Fruit fly (Drosophila melanogaster): Measurements from ENCODE around the gene CG31200.

CG31200 gene

DNA sequence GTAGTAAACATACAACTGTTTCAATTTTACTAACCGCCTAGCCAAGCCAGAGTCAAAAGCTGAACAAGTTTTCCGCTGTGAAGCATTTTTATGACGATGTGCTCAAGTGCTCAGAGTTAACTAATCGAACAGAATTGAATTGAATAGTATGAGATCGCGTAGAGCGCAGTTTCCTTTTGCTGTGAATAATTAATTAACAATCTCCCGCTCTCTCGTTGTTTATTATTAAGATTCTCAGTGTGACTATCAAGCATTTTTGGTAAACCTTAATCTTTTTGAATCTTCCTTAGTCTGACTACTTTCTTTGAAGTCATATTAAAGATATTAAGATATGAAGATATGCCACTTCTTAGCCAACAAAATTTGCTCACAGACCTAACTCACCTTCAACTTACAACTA, at the start of gene CG31200:
Gene CG31200 (minus strand): TSS at position 101 of the 400 bp plus-strand sequence.
- TF ChIP-seq achi (GFP tag; optimal IDR thresholded peaks at IDR 0.05): no peak
- no peak for TF ChIP-seq esn (GFP tag; optimal IDR thresholded peaks at IDR 0.05)
- TF ChIP-seq Smox (GFP tag; optimal IDR thresholded peaks at IDR 0.05): no peak
- no peak for TF ChIP-seq eg (GFP tag; IDR thresholded peaks at IDR 0.05)
- no peak for TF ChIP-seq CG10631 (GFP tag; optimal IDR thresholded peaks at IDR 0.05)
- no peak for TF ChIP-seq dac (GFP tag; optimal IDR thresholded peaks at IDR 0.05)

DNA sequence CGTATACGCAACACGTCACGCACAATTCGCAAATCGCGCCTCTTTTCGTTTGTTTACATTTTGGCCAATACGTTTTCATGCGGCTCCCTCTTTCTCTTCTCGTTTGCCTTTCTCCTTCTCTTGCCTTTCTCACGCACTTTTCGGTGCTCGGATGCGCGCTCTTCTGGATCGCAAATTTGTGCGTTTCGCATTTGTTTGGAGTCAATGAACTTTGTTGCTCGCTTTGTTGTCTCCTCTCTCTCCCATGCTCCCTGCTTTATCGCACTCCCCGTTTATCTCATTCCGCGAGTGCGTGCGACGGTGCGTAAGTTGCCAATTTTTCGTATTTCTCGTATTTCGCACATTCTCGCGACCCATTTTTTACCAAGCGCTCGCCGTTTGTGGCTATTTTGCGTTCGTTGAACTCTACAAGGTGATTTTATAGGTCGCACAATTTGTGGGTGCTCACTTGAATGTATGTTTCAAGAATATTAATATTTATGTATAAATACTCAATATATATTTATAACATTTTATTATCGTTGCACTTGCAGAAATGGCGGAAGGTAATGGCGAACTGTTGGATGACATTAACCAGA, 46.2 kb upstream of the CG31200 start:
- TF ChIP-seq vri (GFP tag; optimal IDR thresholded peaks at IDR 0.05) (no peak), svp (GFP tag) (peak; percentile 57), CG8632 (GFP tag; optimal IDR thresholded peaks at IDR 0.05) (no peak), Lpt (GFP tag; optimal IDR thresholded peaks at IDR 0.05) (no peak), fkh (GFP tag; optimal IDR thresholded peaks at IDR 0.05) (no peak), CG6163 (GFP tag; IDR thresholded peaks at IDR 0.05) (0 out of 3 replicates have a peak, but pooled peaks have one; percentile 29), OdsH (GFP tag; optimal IDR thresholded peaks at IDR 0.05) (no peak), Hr4 (GFP tag; optimal IDR thresholded peaks at IDR 0.05) (no peak), CG3919 (GFP tag; optimal IDR thresholded peaks at IDR 0.05) (no peak), CG34406 (GFP tag; optimal IDR thresholded peaks at IDR 0.05) (no peak), topi (GFP tag; optimal IDR thresholded peaks at IDR 0.05) (no peak), Eip78C (GFP tag) (no peak), Sox14 (GFP tag; optimal IDR thresholded peaks at IDR 0.05) (no peak), Smox (GFP tag; optimal IDR thresholded peaks at IDR 0.05) (no peak), eg (GFP tag; IDR thresholded peaks at IDR 0.05) (no peak)

DNA sequence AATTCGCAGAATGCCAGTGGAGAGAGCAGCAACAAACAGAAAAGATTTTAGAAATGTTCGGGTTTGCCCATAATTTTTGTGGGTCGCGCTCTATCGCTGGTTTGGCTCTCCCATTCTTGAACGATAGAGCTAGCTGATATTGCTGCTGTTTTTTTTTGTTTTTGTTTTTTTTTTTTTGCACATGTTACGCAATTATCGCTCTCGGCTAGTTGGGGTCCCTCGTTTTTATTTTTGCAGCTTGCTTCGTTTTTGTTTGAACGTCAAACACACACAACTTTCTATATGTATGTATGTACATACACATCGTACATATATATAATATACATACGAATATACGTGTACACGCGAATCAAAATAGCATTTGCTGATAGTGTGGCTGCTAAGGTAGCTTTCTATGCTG, 45.3 kb upstream of the CG31200 start:
- TF ChIP-seq Hr38 (GFP tag; optimal IDR thresholded peaks at IDR 0.05): no peak
- TF ChIP-seq Met (GFP tag; optimal IDR thresholded peaks at IDR 0.05): no peak
- TF ChIP-seq CG6163 (GFP tag; IDR thresholded peaks at IDR 0.05): peak; percentile 43; the same call in 1 of the 3 replicates
- TF ChIP-seq vri (GFP tag; optimal IDR thresholded peaks at IDR 0.05): peak; percentile 45
- no peak for TF ChIP-seq Smox (GFP tag; optimal IDR thresholded peaks at IDR 0.05)
- peak; percentile 62; the same call in 1 of the 3 replicates for TF ChIP-seq CG8119 (GFP tag; IDR thresholded peaks at IDR 0.05)
- TF ChIP-seq CG4318 (GFP tag; optimal IDR thresholded peaks at IDR 0.05): no peak
- no peak for TF ChIP-seq CG34406 (GFP tag; optimal IDR thresholded peaks at IDR 0.05)
- TF ChIP-seq CG15336 (GFP tag; IDR thresholded peaks at IDR 0.05): peak; percentile 77
- peak; percentile 53 for TF ChIP-seq CG6276 (GFP tag; optimal IDR thresholded peaks at IDR 0.05)
- TF ChIP-seq CG6854 (GFP tag; optimal IDR thresholded peaks at IDR 0.05): no peak
- TF ChIP-seq Lpt (GFP tag; optimal IDR thresholded peaks at IDR 0.05): peak; percentile 44
- no peak for TF ChIP-seq CG1621 (tag; optimal IDR thresholded peaks at IDR 0.05)
- peak; percentile 36 for TF ChIP-seq svp (GFP tag)

DNA sequence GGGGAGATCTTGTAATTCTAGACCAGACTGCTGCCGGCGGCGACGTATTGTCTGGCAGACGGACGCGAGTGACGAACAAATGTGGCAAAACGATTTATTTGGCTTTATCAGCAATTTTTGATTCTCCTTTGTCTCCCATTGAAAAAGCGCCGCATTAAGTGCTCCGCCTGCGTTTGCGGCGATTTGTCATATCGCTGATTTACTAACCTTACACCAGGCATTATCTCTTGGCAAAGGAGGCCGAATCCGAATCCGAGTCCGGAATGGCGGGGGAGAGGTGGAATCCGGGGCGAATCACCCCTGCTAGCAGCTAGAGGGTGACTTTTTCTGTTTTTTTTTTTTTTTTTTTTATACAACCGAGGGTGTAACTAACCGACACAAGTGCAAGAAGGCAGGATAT, 43.4 kb upstream of the CG31200 start:
- TF ChIP-seq OdsH (GFP tag; optimal IDR thresholded peaks at IDR 0.05): no peak
- no peak for TF ChIP-seq acj6 (GFP tag; optimal IDR thresholded peaks at IDR 0.05)
- TF ChIP-seq fkh (GFP tag; optimal IDR thresholded peaks at IDR 0.05): no peak
- 0 out of 3 replicates have a peak, but pooled peaks have one; percentile 21 for TF ChIP-seq CG8119 (GFP tag; IDR thresholded peaks at IDR 0.05)
- no peak for TF ChIP-seq pdm3 (GFP tag; optimal IDR thresholded peaks at IDR 0.05)
- TF ChIP-seq svp (GFP tag): peak; percentile 98
- peak; percentile 53 for TF ChIP-seq Sox14 (GFP tag; optimal IDR thresholded peaks at IDR 0.05)
- peak; percentile 29 for TF ChIP-seq Eip93F (GFP tag; optimal IDR thresholded peaks at IDR 0.05)

DNA sequence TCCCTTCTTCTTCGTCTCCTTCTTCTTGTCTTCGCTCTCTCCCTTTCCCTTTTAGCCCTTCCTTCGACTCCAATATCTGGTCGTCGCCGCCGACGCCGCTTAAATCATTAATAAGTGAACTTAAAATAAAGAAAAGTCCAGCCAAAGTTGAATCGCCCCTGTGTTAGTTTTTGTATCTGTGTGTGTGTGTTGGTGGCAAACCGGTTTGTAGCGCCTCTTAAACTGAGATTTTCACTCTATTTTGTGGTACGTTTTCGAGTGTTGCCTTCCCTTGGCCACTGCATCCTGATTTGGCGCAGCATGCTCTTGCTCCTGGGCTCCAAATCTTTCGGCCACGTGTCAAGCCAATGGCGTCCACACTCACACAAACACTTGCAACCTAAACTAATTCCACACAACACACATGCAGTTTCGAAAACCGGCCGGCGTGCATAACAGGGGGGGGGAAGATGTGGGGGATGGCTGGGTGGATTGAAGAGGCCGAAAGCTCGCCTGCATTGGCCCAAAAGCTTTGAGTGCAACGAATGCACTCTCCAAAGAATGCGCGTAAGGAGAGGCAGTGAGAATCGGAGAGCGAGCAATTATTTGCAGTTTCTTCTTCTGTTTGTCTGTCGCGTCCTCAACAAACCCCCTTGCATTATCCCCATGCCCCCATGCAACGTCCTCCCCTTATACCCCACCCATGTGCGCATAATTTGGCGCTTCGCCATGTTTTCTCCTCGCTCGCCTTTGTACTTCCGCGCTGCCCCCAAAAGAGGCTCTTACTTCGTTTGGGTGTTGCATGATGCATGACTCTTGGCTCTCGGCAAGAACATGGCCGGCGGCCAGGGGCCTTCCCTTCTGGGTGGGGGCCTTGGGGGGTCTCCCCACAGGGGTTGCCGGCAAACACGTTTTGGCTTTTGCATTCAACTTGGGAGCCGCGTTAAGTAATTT, 39.6 kb upstream of the CG31200 start:
- peak; percentile 44 for TF ChIP-seq achi (GFP tag; optimal IDR thresholded peaks at IDR 0.05)
- TF ChIP-seq ss (GFP tag; optimal IDR thresholded peaks at IDR 0.05): peak; percentile 38 to 74
- TF ChIP-seq CG6854 (GFP tag; optimal IDR thresholded peaks at IDR 0.05): peak; percentile 47
- peak; percentile 60 for TF ChIP-seq CG16779 (tag; optimal IDR thresholded peaks at IDR 0.05)
- peak; percentile 70 for TF ChIP-seq Lpt (GFP tag; optimal IDR thresholded peaks at IDR 0.05)
- peak; percentile 58 for TF ChIP-seq vri (GFP tag; optimal IDR thresholded peaks at IDR 0.05)
- peak; percentile 5 for TF ChIP-seq CG1621 (tag; optimal IDR thresholded peaks at IDR 0.05)
- TF ChIP-seq eg (GFP tag; IDR thresholded peaks at IDR 0.05): peak; percentile 75; the same call in 2 of the 3 replicates
- peak; percentile 19 for TF ChIP-seq CG8632 (GFP tag; optimal IDR thresholded peaks at IDR 0.05)
- no peak for TF ChIP-seq Ets21C (GFP tag; optimal IDR thresholded peaks at IDR 0.05)
- no peak for TF ChIP-seq fd59A (GFP tag; optimal IDR thresholded peaks at IDR 0.05)
- no peak for TF ChIP-seq esn (GFP tag; optimal IDR thresholded peaks at IDR 0.05)
- peak; percentile 62 for TF ChIP-seq CG9139 (GFP tag; optimal IDR thresholded peaks at IDR 0.05)
- no peak for TF ChIP-seq fkh (GFP tag; optimal IDR thresholded peaks at IDR 0.05)
- peak; percentile 59; the same call in 1 of the 2 replicates for TF ChIP-seq CG11294 (GFP tag; IDR thresholded peaks at IDR 0.05)
- TF ChIP-seq Gug (GFP tag; IDR thresholded peaks at IDR 0.05): peak; percentile 63
- TF ChIP-seq topi (GFP tag; optimal IDR thresholded peaks at IDR 0.05): no peak
- peak; percentile 27 for TF ChIP-seq net (GFP tag; optimal IDR thresholded peaks at IDR 0.05)
- TF ChIP-seq CG7368 (GFP tag; optimal IDR thresholded peaks at IDR 0.05): peak; percentile 40
- TF ChIP-seq Sox14 (GFP tag; optimal IDR thresholded peaks at IDR 0.05): no peak

All from whole organism, prepupa.